Worm (Caenorhabditis elegans) whole organism, late embryonic: ENCODE results near the gene srx-95.
A peak's percentile ranks its signal among the peaks of the same experiment; 100 is the strongest.

Experiments used
- C38D4.7 ChIP-seq: fragments of 200-800 bp; sonication (Bioruptor generic); optimal IDR thresholded peaks from 2 replicates; lab custom pipeline; 2018; ENCODE audit warnings: mild to moderate bottlenecking, missing genetic modification characterization, moderate library complexity, missing compliant biosample characterization
- F13H6.1 ChIP-seq: sonication (generic microtip); optimal IDR thresholded peaks from 2 replicates; lab custom pipeline; 2016; ENCODE audit warnings: missing genetic modification characterization, missing compliant biosample characterization
- K09A11.1 ChIP-seq: sonication (generic microtip); optimal IDR thresholded peaks from 2 replicates; lab custom pipeline; 2017; ENCODE audit warnings: antibody characterized with exemption, mild to moderate bottlenecking, missing genetic modification characterization, missing compliant biosample characterization; ENCODE audit not compliant: insufficient read depth
- Y22D7AL.16 ChIP-seq: sonication (generic microtip); optimal IDR thresholded peaks from 2 replicates; lab custom pipeline; 2016; ENCODE audit warnings: missing genetic modification characterization, missing compliant biosample characterization
- ahr-1 ChIP-seq: sonication (generic microtip); optimal IDR thresholded peaks from 2 replicates; lab custom pipeline; 2016; ENCODE audit warnings: missing genetic modification characterization, missing compliant biosample characterization
- ama-1 ChIP-seq: fragments of 150-350 bp; optimal IDR thresholded peaks from 2 replicates; lab custom pipeline; 2014
- ceh-14 ChIP-seq: sonication (generic microtip); optimal IDR thresholded peaks from 2 replicates; lab custom pipeline; 2016; ENCODE audit warnings: missing genotype, missing genetic modification characterization, missing compliant biosample characterization
- ceh-19 ChIP-seq: fragments of 200-800 bp; sonication (Bioruptor generic); optimal IDR thresholded peaks from 2 replicates; lab custom pipeline; 2018; ENCODE audit warnings: mild to moderate bottlenecking, missing genetic modification characterization, missing compliant biosample characterization
- ceh-22 ChIP-seq: sonication (generic microtip); optimal IDR thresholded peaks from 2 replicates; lab custom pipeline; 2017; ENCODE audit warnings: missing biosample characterization, missing genetic modification characterization
- ceh-30 ChIP-seq: fragments of 150-350 bp; optimal IDR thresholded peaks from 2 replicates; lab custom pipeline; 2014; ENCODE audit warnings: missing biosample characterization, missing genetic modification characterization
- ceh-31 ChIP-seq: sonication (generic microtip); optimal IDR thresholded peaks from 2 replicates; lab custom pipeline; 2016; ENCODE audit warnings: missing genetic modification characterization, missing compliant biosample characterization
- ceh-34 ChIP-seq: sonication (generic microtip); optimal IDR thresholded peaks from 2 replicates; lab custom pipeline; 2016; ENCODE audit warnings: mild to moderate bottlenecking, missing genetic modification characterization, missing compliant biosample characterization
- ceh-45 ChIP-seq: fragments of 200-800 bp; sonication (Bioruptor generic); IDR thresholded peaks from 2 replicates; pipeline ENCODE4 v1.3.6; 2022; ENCODE audit warnings: missing genetic modification reagents, missing genetic modification characterization, missing compliant biosample characterization
- ceh-48 ChIP-seq: sonication (generic microtip); optimal IDR thresholded peaks from 2 replicates; lab custom pipeline; 2016; ENCODE audit warnings: missing genetic modification characterization, inconsistent platforms, missing compliant biosample characterization
- dve-1 ChIP-seq: sonication (generic microtip); optimal IDR thresholded peaks from 2 replicates; lab custom pipeline; 2017; ENCODE audit warnings: antibody characterized with exemption, mild to moderate bottlenecking, missing genetic modification characterization, missing compliant biosample characterization
- elt-2 ChIP-seq: sonication (generic microtip); optimal IDR thresholded peaks from 2 replicates; lab custom pipeline; 2016; ENCODE audit warnings: missing genetic modification reagents, missing genetic modification characterization, missing compliant biosample characterization
- ets-4 ChIP-seq: sonication (generic microtip); optimal IDR thresholded peaks from 2 replicates; lab custom pipeline; 2016; ENCODE audit warnings: missing genetic modification characterization, missing compliant biosample characterization
- fkh-10 ChIP-seq: fragments of 150-350 bp; optimal IDR thresholded peaks from 2 replicates; lab custom pipeline; 2014; ENCODE audit warnings: missing biosample characterization, missing genetic modification reagents, missing genetic modification characterization
- fkh-6 ChIP-seq: sonication (generic microtip); optimal IDR thresholded peaks from 2 replicates; lab custom pipeline; 2016; ENCODE audit warnings: missing genetic modification characterization, missing compliant biosample characterization
- hlh-13 ChIP-seq: fragments of 200-800 bp; sonication (Bioruptor generic); optimal IDR thresholded peaks from 2 replicates; lab custom pipeline; 2018; ENCODE audit warnings: mild to moderate bottlenecking, missing genetic modification characterization, missing compliant biosample characterization
- hlh-15 ChIP-seq: sonication (generic microtip); optimal IDR thresholded peaks from 2 replicates; lab custom pipeline; 2016; ENCODE audit warnings: missing genetic modification characterization, missing compliant biosample characterization
- hlh-30 ChIP-seq: sonication (generic microtip); optimal IDR thresholded peaks from 2 replicates; lab custom pipeline; 2017; ENCODE audit warnings: antibody characterized with exemption, missing genetic modification characterization, missing compliant biosample characterization; ENCODE audit not compliant: insufficient read depth
- hlh-8 ChIP-seq: sonication (generic microtip); optimal IDR thresholded peaks from 2 replicates; lab custom pipeline; 2016; ENCODE audit warnings: missing genotype, missing genetic modification characterization, missing compliant biosample characterization
- lim-6 ChIP-seq: sonication (generic microtip); optimal IDR thresholded peaks from 2 replicates; lab custom pipeline; 2016; ENCODE audit warnings: missing genetic modification characterization, missing compliant biosample characterization
- madf-2 ChIP-seq: sonication (generic microtip); optimal IDR thresholded peaks from 2 replicates; lab custom pipeline; 2017; ENCODE audit warnings: missing genetic modification characterization, missing compliant biosample characterization
- mec-3 ChIP-seq: sonication (generic microtip); optimal IDR thresholded peaks from 2 replicates; lab custom pipeline; 2016; ENCODE audit warnings: borderline replicate concordance, missing genetic modification characterization, missing compliant biosample characterization
- nfya-1 ChIP-seq: sonication (generic microtip); optimal IDR thresholded peaks from 2 replicates; lab custom pipeline; 2017; ENCODE audit warnings: missing genetic modification characterization, mild to moderate bottlenecking, missing compliant biosample characterization, antibody characterized with exemption, moderate library complexity
- nhr-11 ChIP-seq: fragments of 150-350 bp; optimal IDR thresholded peaks from 2 replicates; lab custom pipeline; 2014; ENCODE audit warnings: missing biosample characterization, missing genetic modification characterization
- pag-3 ChIP-seq: sonication (generic microtip); optimal IDR thresholded peaks from 2 replicates; lab custom pipeline; 2016; ENCODE audit warnings: missing compliant biosample characterization, missing genetic modification characterization, borderline replicate concordance
- pha-2 ChIP-seq: sonication (generic microtip); optimal IDR thresholded peaks from 2 replicates; lab custom pipeline; 2017; ENCODE audit warnings: mild to moderate bottlenecking, missing genetic modification characterization, missing compliant biosample characterization
- ref-2 ChIP-seq: sonication (generic microtip); optimal IDR thresholded peaks from 2 replicates; lab custom pipeline; 2016; ENCODE audit warnings: missing genetic modification characterization, missing compliant biosample characterization
- rnt-1 ChIP-seq: sonication (generic microtip); optimal IDR thresholded peaks from 2 replicates; lab custom pipeline; 2016; ENCODE audit warnings: missing genetic modification characterization, missing compliant biosample characterization
- tbx-2 ChIP-seq: sonication (generic microtip); optimal IDR thresholded peaks from 2 replicates; lab custom pipeline; 2016; ENCODE audit warnings: missing genetic modification characterization, missing compliant biosample characterization
- tbx-7 ChIP-seq: sonication (generic microtip); optimal IDR thresholded peaks from 2 replicates; lab custom pipeline; 2016; ENCODE audit warnings: missing genotype, missing genetic modification characterization, missing compliant biosample characterization
- unc-3 ChIP-seq, 2 experiments: fragments of 200-800 bp in 1 of 2; sonication (Bioruptor generic) in 1 of 2; sonication (generic microtip) in 1 of 2; conservative IDR thresholded peaks in 1 of 2; optimal IDR thresholded peaks in 1 of 2; 2 replicates each; pipeline versions ENCODE4 v1.3.6 to Lab custom; 2016 to 2022; ENCODE audit warnings: missing compliant biosample characterization in 2 of 2, missing genetic modification characterization in 2 of 2, missing genetic modification reagents in 1 of 2
- unc-55 ChIP-seq: sonication (generic microtip); optimal IDR thresholded peaks from 2 replicates; lab custom pipeline; 2017; ENCODE audit warnings: missing biosample characterization, missing genetic modification reagents, missing genetic modification characterization
- ztf-16 ChIP-seq: sonication (generic microtip); optimal IDR thresholded peaks from 2 replicates; lab custom pipeline; 2017; ENCODE audit warnings: missing genetic modification characterization, missing compliant biosample characterization

Gene srx-95

DNA sequence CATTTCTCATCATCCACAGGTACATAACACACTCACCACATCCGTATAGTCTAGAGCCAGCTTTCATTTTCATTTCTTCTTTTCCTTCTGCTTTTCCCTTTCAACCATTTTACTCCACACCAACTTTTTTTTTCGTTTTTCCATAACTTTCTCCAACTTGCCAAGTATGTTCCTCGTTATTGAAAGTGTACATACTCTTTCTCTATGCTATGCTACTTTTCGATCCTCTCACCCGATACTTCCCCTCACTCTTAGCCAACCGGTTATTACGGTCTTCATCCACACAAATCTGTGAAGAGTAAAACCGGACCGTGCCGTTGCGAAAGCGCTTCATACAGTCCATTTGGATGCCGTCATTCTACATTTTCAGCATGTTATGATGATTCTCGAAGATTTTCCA lies 37.3 kb upstream of the srx-95 start, which contains the start of gene T13C2.2:
Gene T13C2.2, plus strand, starts transcription at position 301 of the 400 bp plus-strand sequence.
- TF ChIP-seq Y22D7AL.16 (tag; lab: Kevin White, UChicago) (no peak), ceh-14 (no peak), pag-3 (tag; lab: Kevin White, UChicago) (no peak), hlh-15 (tag; lab: Kevin White, UChicago) (no peak), tbx-2 (tag; lab: Kevin White, UChicago) (no peak), fkh-6 (tag; lab: Kevin White, UChicago) (no peak), tbx-7 (tag; lab: Kevin White, UChicago) (no peak), fkh-10 (GFP tag; lab: Kevin White, UChicago) (no peak), pha-2 (tag; lab: Kevin White, UChicago) (no peak), ceh-30 (no peak), lim-6 (tag; lab: Kevin White, UChicago) (no peak), ahr-1 (tag; lab: Kevin White, UChicago) (no peak), ref-2 (tag; lab: Kevin White, UChicago) (no peak), mec-3 (tag; lab: Kevin White, UChicago) (no peak), unc-3 (GFP tag; conservative IDR thresholded peaks at IDR 0.05; lab: Robert Waterston, UW) (no peak), unc-3 (tag; optimal IDR thresholded peaks at IDR 0.05; lab: Kevin White, UChicago) (no peak), unc-55 (GFP tag; lab: Kevin White, UChicago) (no peak), ceh-22 (tag; lab: Kevin White, UChicago) (no peak), hlh-30 (no peak), ceh-19 (no peak)
- TF ChIP-seq, all 69 proteins: peak for 0

DNA sequence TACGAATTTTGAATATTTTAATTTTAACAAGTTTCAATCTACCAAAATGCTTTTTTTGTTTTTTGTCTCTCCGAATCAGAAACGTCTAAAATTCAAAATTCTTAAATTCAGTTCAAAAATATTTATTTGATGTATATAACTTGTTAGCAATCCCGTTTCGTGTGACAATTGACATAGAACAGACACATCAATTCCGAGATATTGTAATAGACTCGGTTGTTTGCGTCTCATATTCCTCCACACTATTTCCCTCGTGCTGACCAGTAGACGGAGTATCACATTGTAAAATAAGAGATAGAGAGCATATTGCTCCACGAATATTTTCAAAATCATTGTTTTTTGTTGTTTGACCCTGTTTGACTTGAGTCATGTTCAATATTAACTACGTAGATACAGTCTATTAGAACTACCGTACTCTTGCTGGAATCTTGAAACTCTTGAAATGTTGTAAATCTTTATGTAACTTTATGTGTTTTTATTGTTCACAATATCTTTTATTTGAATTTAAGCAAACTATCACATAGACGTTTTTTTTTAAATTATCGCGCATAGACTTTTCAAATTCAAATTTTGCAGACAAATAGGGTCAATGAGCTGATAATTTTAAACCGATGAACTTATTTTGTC lies 34.2 kb upstream of the srx-95 start, which contains the start of gene T13C2.3:
Gene T13C2.3, plus strand, starts transcription at position 577 of the 627 bp plus-strand sequence.
- TF ChIP-seq unc-55 (GFP tag; lab: Kevin White, UChicago) (peak; percentile 36), elt-2 (no peak)

DNA sequence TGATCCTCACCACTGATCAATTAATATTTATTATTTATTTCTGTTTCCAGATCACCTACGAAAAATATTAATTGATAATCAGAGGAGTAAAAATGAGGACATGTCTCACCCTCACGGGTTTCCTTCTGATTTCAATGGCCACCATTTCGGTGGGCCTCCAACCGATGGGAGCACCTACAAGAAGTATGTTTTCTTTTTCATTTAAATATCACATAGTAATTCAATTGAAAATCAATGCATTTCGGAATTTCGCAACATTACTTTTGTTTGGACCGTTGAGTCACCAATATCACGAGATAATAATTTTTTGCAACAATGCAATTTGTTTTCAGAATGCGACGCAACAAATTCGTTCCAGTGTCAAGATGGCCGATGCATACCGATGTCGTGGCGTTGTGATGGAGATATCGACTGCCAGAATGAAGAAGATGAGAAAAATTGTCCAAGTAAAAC lies 28.8 kb upstream of the srx-95 start, which contains the start of gene gldi-2:
Gene gldi-2, plus strand, starts transcription at position 51 of the 453 bp plus-strand sequence.
- TF ChIP-seq ceh-19 (no peak), ceh-30 (no peak), C38D4.7 (no peak), K09A11.1 (tag; lab: Kevin White, UChicago) (no peak), tbx-2 (tag; lab: Kevin White, UChicago) (no peak), pag-3 (tag; lab: Kevin White, UChicago) (no peak), ceh-48 (no peak), F13H6.1 (tag; lab: Kevin White, UChicago) (no peak), ama-1 (lab: Kevin White, UChicago) (no peak), rnt-1 (no peak), hlh-13 (no peak), lim-6 (tag; lab: Kevin White, UChicago) (no peak), ets-4 (tag; lab: Kevin White, UChicago) (no peak), nhr-11 (tag; lab: Kevin White, UChicago) (no peak), dve-1 (tag; lab: Kevin White, UChicago) (no peak), ceh-45 (no peak), madf-2 (tag; lab: Kevin White, UChicago) (no peak)
- TF ChIP-seq, all 69 proteins: peak for 0

DNA sequence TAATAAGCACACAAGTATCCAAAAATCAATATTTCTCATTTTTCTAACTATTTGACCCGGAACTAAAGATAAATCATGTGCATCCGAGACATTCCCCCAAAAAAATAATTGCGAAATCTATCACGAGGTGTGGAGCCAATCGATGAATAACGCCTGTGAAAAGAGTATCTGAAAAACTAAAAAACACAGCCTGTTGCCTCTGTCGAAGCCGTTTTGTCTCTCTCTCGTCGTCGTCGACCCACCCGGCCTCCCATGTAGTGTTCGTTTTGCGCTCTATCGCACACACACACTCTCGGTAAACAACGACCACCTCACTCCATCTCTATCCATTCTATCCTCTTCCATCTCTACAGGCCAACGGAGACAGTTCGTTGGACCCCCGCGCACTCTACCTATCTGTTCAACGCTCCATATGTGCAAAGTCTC lies 28.2 kb upstream of the srx-95 start:
- peak; percentile 32 for TF ChIP-seq tbx-2 (tag; lab: Kevin White, UChicago)
- peak; percentile 2 for TF ChIP-seq madf-2 (tag; lab: Kevin White, UChicago)
- peak; percentile 29 for TF ChIP-seq ceh-48
- TF ChIP-seq hlh-8 = no peak
- peak; percentile 36 for TF ChIP-seq ceh-34 (tag; lab: Kevin White, UChicago)
- peak; percentile 3 for TF ChIP-seq ceh-31 (tag; lab: Kevin White, UChicago)
- no peak for TF ChIP-seq Y22D7AL.16 (tag; lab: Kevin White, UChicago)
- TF ChIP-seq C38D4.7 = peak; percentile 24
- TF ChIP-seq nfya-1 = no peak
- TF ChIP-seq ztf-16 (tag; lab: Kevin White, UChicago) = no peak
- no peak for TF ChIP-seq K09A11.1 (tag; lab: Kevin White, UChicago)
